Worm (Caenorhabditis elegans) whole organism, dauer: ENCODE measurements around the gene Y37D8A.2.

Experiments used
- unc-62 ChIP-seq: sonication (generic microtip); optimal IDR thresholded peaks from 2 replicates; lab custom pipeline; 2017; ENCODE audit warnings: missing biosample characterization, missing genetic modification reagents, missing genetic modification characterization

Gene Y37D8A.2

ce11 chrIII:12822608-12823261, 2.7 kb downstream of the Y37D8A.2 start:
- TF ChIP-seq unc-62 (GFP tag; lab: Kevin White, UChicago), result no peak

- TF ChIP-seq unc-62 (GFP tag; lab: Kevin White, UChicago), result no peak
These were observed 9.1 kb downstream of the Y37D8A.2 start, which contains the start of gene Y37D8A.3 for ce11 chrIII:12829068-12829467. TSS of gene Y37D8A.3 (plus strand) at chrIII:12829368.

- TF ChIP-seq unc-62 (GFP tag; lab: Kevin White, UChicago), result no peak
These were observed 11.7 kb downstream of the Y37D8A.2 start for ce11 chrIII:12831696-12832095.

ce11 chrIII:12833079-12833478, 13.1 kb downstream of the Y37D8A.2 start:
- TF ChIP-seq unc-62 (GFP tag; lab: Kevin White, UChicago), result no peak

ce11 chrIII:12836742-12837285, 16.8 kb downstream of the Y37D8A.2 start:
- TF ChIP-seq unc-62 (GFP tag; lab: Kevin White, UChicago), result no peak

ce11 chrIII:12838299-12838698, 18.3 kb downstream of the Y37D8A.2 start:
- no peak for TF ChIP-seq unc-62 (GFP tag; lab: Kevin White, UChicago)

ce11 chrIII:12838913-12839366, 18.9 kb downstream of the Y37D8A.2 start, which contains the start of gene Y37D8A.4:
TSS of gene Y37D8A.4 (minus strand) at chrIII:12838963.
- no peak for TF ChIP-seq unc-62 (GFP tag; lab: Kevin White, UChicago)

ce11 chrIII:12840204-12840603, 20.2 kb downstream of the Y37D8A.2 start:
- TF ChIP-seq unc-62 (GFP tag; lab: Kevin White, UChicago), result no peak

ce11 chrIII:12841328-12841727, 21.3 kb downstream of the Y37D8A.2 start:
- TF ChIP-seq unc-62 (GFP tag; lab: Kevin White, UChicago), result no peak

- TF ChIP-seq unc-62 (GFP tag; lab: Kevin White, UChicago), result no peak
These were observed 22.9 kb downstream of the Y37D8A.2 start for ce11 chrIII:12842858-12843257.

ce11 chrIII:12847623-12848022, 27.6 kb downstream of the Y37D8A.2 start:
- TF ChIP-seq unc-62 (GFP tag; lab: Kevin White, UChicago), result no peak

- no peak for TF ChIP-seq unc-62 (GFP tag; lab: Kevin White, UChicago)
These were observed 29.1 kb downstream of the Y37D8A.2 start for ce11 chrIII:12848981-12849589.

- TF ChIP-seq unc-62 (GFP tag; lab: Kevin White, UChicago), result no peak
These were observed 29.7 kb downstream of the Y37D8A.2 start for ce11 chrIII:12849691-12850090.

ce11 chrIII:12851034-12851433, 31.0 kb downstream of the Y37D8A.2 start:
- TF ChIP-seq unc-62 (GFP tag; lab: Kevin White, UChicago), result no peak

- no peak for TF ChIP-seq unc-62 (GFP tag; lab: Kevin White, UChicago)
These were observed 35.4 kb downstream of the Y37D8A.2 start, which contains the start of gene Y37D8A.5 for ce11 chrIII:12855394-12855793. TSS of gene Y37D8A.5 (minus strand) at chrIII:12855494.

- TF ChIP-seq unc-62 (GFP tag; lab: Kevin White, UChicago), result no peak
These were observed 36.6 kb downstream of the Y37D8A.2 start, which contains the start of gene Y37D8A.26 for ce11 chrIII:12856628-12857027. TSS of gene Y37D8A.26 (minus strand) at chrIII:12856728.
